Fruit fly (Drosophila melanogaster): Measurements from ENCODE around the gene CG17294.

Gene CG17294

DNA sequence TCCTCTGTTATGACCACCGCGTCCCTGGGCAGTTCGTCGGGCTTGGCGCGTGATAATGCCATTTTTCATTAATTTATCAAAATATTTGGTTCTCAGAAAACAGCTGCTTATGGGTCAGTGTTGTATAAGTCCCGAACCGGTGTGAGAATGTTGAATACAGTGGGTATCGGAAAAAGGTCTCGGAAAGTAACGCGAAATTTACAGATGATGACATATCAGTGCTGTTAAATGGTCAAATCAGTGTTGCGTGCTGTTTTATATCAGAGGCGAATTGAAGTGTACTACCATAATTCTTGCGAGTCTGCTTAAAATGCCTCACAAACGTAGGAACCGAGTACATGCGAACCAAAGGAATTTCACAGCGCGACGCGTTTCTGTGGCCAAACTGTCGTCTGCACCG lies 5.8 kb downstream of the CG17294 start, which contains the start of the genes CG13392 and Rcd4:
CG13392 (minus strand) TSS at position 162 of the 400 bp plus-strand sequence.
Rcd4 (plus strand) TSS at position 216 of the 400 bp plus-strand sequence.
- TF ChIP-seq CG3407 (GFP tag; optimal IDR thresholded peaks at IDR 0.05) (no peak), CG17802 (tag; optimal IDR thresholded peaks at IDR 0.05) (peak; percentile 23), CG1233 (GFP tag; optimal IDR thresholded peaks at IDR 0.05) (peak; percentile 19), Hmx (GFP tag; optimal IDR thresholded peaks at IDR 0.05) (no peak), wek (GFP tag; optimal IDR thresholded peaks at IDR 0.05) (no peak), CG10274 (GFP tag; optimal IDR thresholded peaks at IDR 0.05) (no peak), wdn (GFP tag; IDR thresholded peaks at IDR 0.05) (peak; percentile 51; the same call in 1 of the 2 replicates), Scr (GFP tag; IDR thresholded peaks at IDR 0.05; ENCODE audit: partially characterized antibody) (peak; percentile 64), CG1792 (GFP tag; optimal IDR thresholded peaks at IDR 0.05) (peak; percentile 49), CG1024 (GFP tag; IDR thresholded peaks at IDR 0.05) (0 out of 2 replicates have a peak, but pooled peaks have one; percentile 16), CG11456 (GFP tag; IDR thresholded peaks at IDR 0.05) (peak; percentile 78), Side (GFP tag; optimal IDR thresholded peaks at IDR 0.05) (peak; percentile 80), tgo (GFP tag; IDR thresholded peaks at IDR 0.05) (0 out of 3 replicates have a peak, but pooled peaks have one; percentile 20), CG2120 (GFP tag; optimal IDR thresholded peaks at IDR 0.05) (peak; percentile 88), CG2116 (GFP tag; optimal IDR thresholded peaks at IDR 0.05) (peak; percentile 97), Hr51 (GFP tag; optimal IDR thresholded peaks at IDR 0.05) (peak; percentile 20 to 76), CG9797 (GFP tag; optimal IDR thresholded peaks at IDR 0.05) (peak; percentile 33), lab (GFP tag; optimal IDR thresholded peaks at IDR 0.05) (peak; percentile 87), CG9727 (GFP tag; optimal IDR thresholded peaks at IDR 0.05) (peak; percentile 30), CG18011 (GFP tag; optimal IDR thresholded peaks at IDR 0.05) (peak; percentile 54), CG3065 (GFP tag; optimal IDR thresholded peaks at IDR 0.05) (no peak), inv (GFP tag; IDR thresholded peaks at IDR 0.05; ENCODE audit: partially characterized antibody) (0 out of 2 replicates have a peak, but pooled peaks have one; percentile 22), CG11723 (GFP tag; optimal IDR thresholded peaks at IDR 0.05) (peak; percentile 3), CG15479 (GFP tag; optimal IDR thresholded peaks at IDR 0.05) (no peak), CG16779 (GFP tag; IDR thresholded peaks at IDR 0.05) (peak; percentile 84), Lim3 (GFP tag; IDR thresholded peaks at IDR 0.05) (no peak), Antp (GFP tag; optimal IDR thresholded peaks at IDR 0.05) (peak; percentile 85), CG10565 (GFP tag; optimal IDR thresholded peaks at IDR 0.05) (no peak), slbo (GFP tag; IDR thresholded peaks at IDR 0.05) (peak; percentile 85), CG6254 (GFP tag; optimal IDR thresholded peaks at IDR 0.05) (peak; percentile 24), CG10209 (GFP tag; optimal IDR thresholded peaks at IDR 0.05) (peak; percentile 57), luna (GFP tag; optimal IDR thresholded peaks at IDR 0.05) (peak; percentile 60), hkb (optimal IDR thresholded peaks at IDR 0.05) (no peak), hkb (GFP tag; IDR thresholded peaks at IDR 0.05) (peak; percentile 51), Fer2 (tag; optimal IDR thresholded peaks at IDR 0.05) (peak; percentile 22), ewg (GFP tag; optimal IDR thresholded peaks at IDR 0.05) (peak; percentile 20), CG4282 (GFP tag; optimal IDR thresholded peaks at IDR 0.05) (peak; percentile 79), en (GFP tag; optimal IDR thresholded peaks at IDR 0.05) (peak; percentile 7), jigr1 (GFP tag; IDR thresholded peaks at IDR 0.05) (no peak), fru (optimal IDR thresholded peaks at IDR 0.05) (no peak), CG1529 (GFP tag; optimal IDR thresholded peaks at IDR 0.05) (peak; percentile 37), twi (tag; optimal IDR thresholded peaks at IDR 0.05) (peak; percentile 40), CG14014 (GFP tag; IDR thresholded peaks at IDR 0.05) (peak; percentile 53), sim (GFP tag; IDR thresholded peaks at IDR 0.05) (no peak), HLHmδ (GFP tag; optimal IDR thresholded peaks at IDR 0.05) (peak; percentile 28), nerfin-2 (GFP tag; IDR thresholded peaks at IDR 0.05; ENCODE audit: partially characterized antibody) (peak; percentile 58; the same call in 1 of the 2 replicates), CG3995 (GFP tag; optimal IDR thresholded peaks at IDR 0.05) (peak; percentile 66), CG6272 (GFP tag; IDR thresholded peaks at IDR 0.05) (no peak), ash1 (GFP tag; optimal IDR thresholded peaks at IDR 0.05) (peak; percentile 15), CG10366 (GFP tag; IDR thresholded peaks at IDR 0.05) (peak; percentile 38; the same call in 1 of the 2 replicates), sob (GFP tag; IDR thresholded peaks at IDR 0.05) (peak; percentile 91)
